Worm (Caenorhabditis elegans) whole organism, mixed stage, embryonic: ENCODE data around the gene rip-1.

Source experiments
- M03D4.4 ChIP-seq: sonication (generic microtip); optimal IDR thresholded peaks from 2 replicates; lab custom pipeline; 2017; ENCODE audit warnings: mild to moderate bottlenecking, missing genetic modification characterization, missing compliant biosample characterization
- bed-3 ChIP-seq: fragments of 200-800 bp; sonication (Bioruptor generic); optimal IDR thresholded peaks from 3 replicates; lab custom pipeline; 2018; ENCODE audit warnings: mild to moderate bottlenecking, missing genetic modification characterization, moderate library complexity, missing compliant biosample characterization
- blmp-1 ChIP-seq: fragments of 150-350 bp; optimal IDR thresholded peaks from 2 replicates; lab custom pipeline; 2014; ENCODE audit warnings: missing biosample characterization, missing genetic modification characterization
- ceh-39 ChIP-seq: fragments of 150-350 bp; optimal IDR thresholded peaks from 2 replicates; lab custom pipeline; 2014; ENCODE audit warnings: missing biosample characterization, missing genetic modification characterization
- ceh-43 ChIP-seq: fragments of 200-800 bp; sonication (Bioruptor generic); optimal IDR thresholded peaks from 2 replicates; lab custom pipeline; 2018; ENCODE audit warnings: mild to moderate bottlenecking, missing genetic modification characterization, moderate library complexity, missing compliant biosample characterization
- ceh-83 ChIP-seq: fragments of 200-800 bp; sonication (Bioruptor generic); optimal IDR thresholded peaks from 2 replicates; lab custom pipeline; 2018; ENCODE audit warnings: mild to moderate bottlenecking, missing genetic modification characterization, missing compliant biosample characterization
- ces-1 ChIP-seq: fragments of 150-350 bp; optimal IDR thresholded peaks from 2 replicates; lab custom pipeline; 2014; ENCODE audit warnings: missing biosample characterization, missing genetic modification reagents, missing genetic modification characterization
- cnd-1 ChIP-seq: fragments of 200-800 bp; sonication (Bioruptor generic); optimal IDR thresholded peaks from 2 replicates; lab custom pipeline; 2018; ENCODE audit warnings: mild to moderate bottlenecking, missing genetic modification characterization, missing compliant biosample characterization
- drap-1 ChIP-seq: fragments of 200-800 bp; sonication (Bioruptor generic); optimal IDR thresholded peaks from 3 replicates; lab custom pipeline; 2018; ENCODE audit warnings: mild to moderate bottlenecking, missing genetic modification characterization, missing compliant biosample characterization
- elt-1 ChIP-seq: sonication (generic microtip); optimal IDR thresholded peaks from 2 replicates; lab custom pipeline; 2017; ENCODE audit warnings: missing genetic modification characterization, mild to moderate bottlenecking, missing compliant biosample characterization, antibody characterized with exemption, moderate library complexity, borderline replicate concordance; ENCODE audit not compliant: insufficient read depth
- elt-3 ChIP-seq: fragments of 150-350 bp; optimal IDR thresholded peaks from 2 replicates; lab custom pipeline; 2014; ENCODE audit warnings: missing biosample characterization, missing genetic modification characterization
- flh-1 ChIP-seq: fragments of 200-800 bp; sonication (Bioruptor generic); optimal IDR thresholded peaks from 2 replicates; lab custom pipeline; 2018; ENCODE audit warnings: mild to moderate bottlenecking, missing genetic modification characterization, moderate library complexity, missing compliant biosample characterization
- ham-2 ChIP-seq: fragments of 200-800 bp; sonication (Bioruptor generic); optimal IDR thresholded peaks from 2 replicates; lab custom pipeline; 2018; ENCODE audit warnings: mild to moderate bottlenecking, missing genetic modification characterization, missing compliant biosample characterization
- hlh-1 ChIP-seq: fragments of 150-350 bp; optimal IDR thresholded peaks from 2 replicates; lab custom pipeline; 2014; ENCODE audit warnings: missing biosample characterization, missing genetic modification reagents, missing genetic modification characterization
- lin-13 ChIP-seq: fragments of 150-350 bp; optimal IDR thresholded peaks from 2 replicates; lab custom pipeline; 2014; ENCODE audit warnings: missing biosample characterization, missing genetic modification characterization
- lsy-2 ChIP-seq: fragments of 150-350 bp; optimal IDR thresholded peaks from 2 replicates; lab custom pipeline; 2014; ENCODE audit warnings: missing biosample characterization, missing genetic modification characterization
- mab-5 ChIP-seq: fragments of 150-350 bp; optimal IDR thresholded peaks from 2 replicates; lab custom pipeline; 2014; ENCODE audit warnings: missing biosample characterization, missing genetic modification characterization
- mep-1 ChIP-seq: fragments of 150-350 bp; optimal IDR thresholded peaks from 2 replicates; lab custom pipeline; 2017; ENCODE audit warnings: missing biosample characterization, missing genetic modification reagents, missing genetic modification characterization, inconsistent platforms
- mls-2 ChIP-seq: sonication (generic microtip); optimal IDR thresholded peaks from 2 replicates; lab custom pipeline; 2016; ENCODE audit warnings: mild to moderate bottlenecking, missing genetic modification characterization, moderate library complexity, missing compliant biosample characterization
- nhr-12 ChIP-seq: fragments of 150-350 bp; optimal IDR thresholded peaks from 2 replicates; lab custom pipeline; 2014; ENCODE audit warnings: missing biosample characterization, missing genetic modification characterization
- nhr-2 ChIP-seq: fragments of 150-350 bp; optimal IDR thresholded peaks from 2 replicates; lab custom pipeline; 2014; ENCODE audit warnings: missing biosample characterization, missing genetic modification characterization
- nhr-237 ChIP-seq: fragments of 150-350 bp; optimal IDR thresholded peaks from 2 replicates; lab custom pipeline; 2014; ENCODE audit warnings: missing biosample characterization, missing genetic modification characterization
- nhr-76 ChIP-seq: sonication (generic microtip); optimal IDR thresholded peaks from 2 replicates; lab custom pipeline; 2017; ENCODE audit warnings: missing biosample characterization, missing genetic modification characterization
- pha-4 ChIP-seq: fragments of 150-350 bp; optimal IDR thresholded peaks from 2 replicates; lab custom pipeline; 2018; ENCODE audit warnings: missing biosample characterization, missing genetic modification reagents, missing genetic modification characterization
- sem-2 ChIP-seq: fragments of 200-800 bp; sonication (Bioruptor generic); optimal IDR thresholded peaks from 2 replicates; lab custom pipeline; 2018; ENCODE audit warnings: mild to moderate bottlenecking, missing genetic modification characterization, missing compliant biosample characterization
- snpc-4 ChIP-seq: fragments of 150-350 bp; optimal IDR thresholded peaks from 2 replicates; lab custom pipeline; 2014; ENCODE audit warnings: missing biosample characterization, missing genetic modification characterization
- sptf-1 ChIP-seq: sonication (generic microtip); optimal IDR thresholded peaks from 2 replicates; lab custom pipeline; 2017; ENCODE audit warnings: mild to moderate bottlenecking, missing genetic modification characterization, moderate library complexity, missing compliant biosample characterization
- tbx-8 ChIP-seq: fragments of 200-800 bp; sonication (Bioruptor generic); optimal IDR thresholded peaks from 2 replicates; lab custom pipeline; 2018; ENCODE audit warnings: mild to moderate bottlenecking, missing genetic modification characterization, moderate library complexity, missing compliant biosample characterization
- unc-39 ChIP-seq: fragments of 150-350 bp; optimal IDR thresholded peaks from 2 replicates; lab custom pipeline; 2014; ENCODE audit warnings: missing biosample characterization, missing genetic modification characterization
- unc-62 ChIP-seq: fragments of 150-350 bp; optimal IDR thresholded peaks from 2 replicates; lab custom pipeline; 2014; ENCODE audit warnings: missing biosample characterization, missing genetic modification reagents, missing genetic modification characterization
- zip-8 ChIP-seq: fragments of 150-350 bp; optimal IDR thresholded peaks from 2 replicates; lab custom pipeline; 2014; ENCODE audit warnings: missing biosample characterization, missing genetic modification characterization
- ztf-11 ChIP-seq: fragments of 150-350 bp; optimal IDR thresholded peaks from 2 replicates; lab custom pipeline; 2014; ENCODE audit warnings: missing biosample characterization, missing genetic modification characterization

Gene rip-1

ce11 chrIII:10258641-10259040 is at the start of gene rip-1:
Gene rip-1 (minus strand): TSS chrIII:10258741.
- TF ChIP-seq lsy-2 (no peak), hlh-1 (tag; lab: Kevin White, UChicago) (no peak), snpc-4 (tag; lab: Kevin White, UChicago) (no peak), ces-1 (GFP tag; lab: Kevin White, UChicago) (no peak), unc-62 (GFP tag; lab: Kevin White, UChicago) (no peak), ceh-83 (no peak), nhr-76 (tag; lab: Kevin White, UChicago) (no peak), zip-8 (tag; lab: Kevin White, UChicago) (no peak), blmp-1 (tag; lab: Kevin White, UChicago) (no peak), elt-3 (tag; lab: Kevin White, UChicago) (no peak), nhr-237 (tag; lab: Kevin White, UChicago) (no peak)

ce11 chrIII:10306049-10306448 is 47.5 kb upstream of the rip-1 start, which contains the start of gene T07A5.1:
Gene T07A5.1 (minus strand): TSS chrIII:10306197.
- TF ChIP-seq ztf-11 (tag; lab: Kevin White, UChicago) (no peak), elt-3 (tag; lab: Kevin White, UChicago) (no peak), pha-4 (no peak), blmp-1 (tag; lab: Kevin White, UChicago) (no peak), zip-8 (tag; lab: Kevin White, UChicago) (no peak), lin-13 (tag; lab: Kevin White, UChicago) (no peak), mab-5 (no peak), flh-1 (GFP tag; lab: Kevin White, UChicago) (no peak), M03D4.4 (tag; lab: Kevin White, UChicago) (no peak), nhr-12 (tag; lab: Kevin White, UChicago) (no peak), sptf-1 (tag; lab: Kevin White, UChicago) (no peak), drap-1 (GFP tag; lab: Kevin White, UChicago) (no peak), bed-3 (GFP tag; lab: Kevin White, UChicago) (no peak), unc-39 (no peak)

- TF ChIP-seq mab-5 (no peak), elt-3 (tag; lab: Kevin White, UChicago) (no peak), mep-1 (tag; lab: Kevin White, UChicago) (no peak), ztf-11 (tag; lab: Kevin White, UChicago) (no peak), drap-1 (GFP tag; lab: Kevin White, UChicago) (no peak), nhr-2 (no peak), tbx-8 (GFP tag; lab: Kevin White, UChicago) (no peak), cnd-1 (tag; lab: Kevin White, UChicago) (no peak), sem-2 (GFP tag; lab: Kevin White, UChicago) (no peak)
These were observed 46.8 kb upstream of the rip-1 start for ce11 chrIII:10305295-10305694.

- TF ChIP-seq ceh-43 (no peak), M03D4.4 (tag; lab: Kevin White, UChicago) (no peak), mep-1 (tag; lab: Kevin White, UChicago) (no peak), unc-39 (no peak), blmp-1 (tag; lab: Kevin White, UChicago) (no peak), nhr-237 (tag; lab: Kevin White, UChicago) (no peak), elt-1 (no peak), hlh-1 (tag; lab: Kevin White, UChicago) (no peak)
- TF ChIP-seq, all 35 proteins: peak for 0
These were observed 41.5 kb upstream of the rip-1 start, which contains the start of gene vglu-3 for ce11 chrIII:10300078-10300477. Gene vglu-3 (plus strand): TSS chrIII:10300378.

- no peak for TF ChIP-seq mls-2 (tag; lab: Kevin White, UChicago)
- no peak for TF ChIP-seq lsy-2
- TF ChIP-seq nhr-237 (tag; lab: Kevin White, UChicago) = no peak
- no peak for TF ChIP-seq ceh-39 (tag; lab: Kevin White, UChicago)
- TF ChIP-seq sem-2 (GFP tag; lab: Kevin White, UChicago) = no peak
- no peak for TF ChIP-seq ham-2 (GFP tag; lab: Kevin White, UChicago)
- no peak for TF ChIP-seq blmp-1 (tag; lab: Kevin White, UChicago)
- TF ChIP-seq ceh-83 = no peak
- TF ChIP-seq snpc-4 (tag; lab: Kevin White, UChicago) = no peak
- TF ChIP-seq nhr-76 (tag; lab: Kevin White, UChicago) = no peak
These were observed 38.4 kb upstream of the rip-1 start for ce11 chrIII:10296904-10297303.
